Fruit fly (Drosophila melanogaster) whole organism, pupa: ENCODE results near the gene CG12012.

ENCODE experiments used
- CG10348 ChIP-seq: fragments of 200-800 bp; sonication (Bioruptor generic); IDR thresholded peaks from 2 replicates; pipeline ENCODE4 v1.3.6; 2022; ENCODE audit warnings: missing biosample characterization, missing genetic modification characterization
- CG12605 ChIP-seq: fragments of 200-800 bp; sonication (Bioruptor generic); IDR thresholded peaks from 2 replicates; pipeline ENCODE4 v1.3.6; 2022; ENCODE audit warnings: missing biosample characterization, missing genetic modification characterization
- CG13204 ChIP-seq: fragments of 200-800 bp; sonication (Bioruptor generic); optimal IDR thresholded peaks from 2 replicates; lab custom pipeline; 2018; ENCODE audit warnings: missing biosample characterization, mild to moderate bottlenecking, missing genetic modification characterization, moderate library complexity
- CG14655 ChIP-seq: fragments of 200-800 bp; sonication (Bioruptor generic); optimal IDR thresholded peaks from 3 replicates; lab custom pipeline; 2017; ENCODE audit warnings: mild to moderate bottlenecking, missing biosample characterization, missing genetic modification reagents, missing genetic modification characterization
- CG15710 ChIP-seq: fragments of 200-800 bp; sonication (Bioruptor generic); optimal IDR thresholded peaks from 2 replicates; lab custom pipeline; 2018; ENCODE audit warnings: missing biosample characterization, mild to moderate bottlenecking, missing genetic modification characterization, moderate library complexity
- CG17806 ChIP-seq: fragments of 200-800 bp; sonication (Bioruptor generic); optimal IDR thresholded peaks from 2 replicates; lab custom pipeline; 2018; ENCODE audit warnings: missing biosample characterization, mild to moderate bottlenecking, missing genetic modification characterization, moderate library complexity
- CG32121 ChIP-seq: fragments of 200-800 bp; sonication (Bioruptor generic); IDR thresholded peaks from 2 replicates; pipeline ENCODE4 v1.3.6; 2022; ENCODE audit warnings: missing biosample characterization, missing genetic modification characterization
- CG34367 ChIP-seq: fragments of 200-800 bp; sonication (Bioruptor generic); optimal IDR thresholded peaks from 2 replicates; lab custom pipeline; 2018; ENCODE audit warnings: missing biosample characterization, mild to moderate bottlenecking, missing genetic modification characterization
- CG4496 ChIP-seq: fragments of 200-800 bp; sonication (Bioruptor generic); IDR thresholded peaks from 3 replicates; pipeline ENCODE4 v1.3.6; 2022; ENCODE audit warnings: missing biosample characterization, missing genetic modification characterization
- CG8159 ChIP-seq: fragments of 200-800 bp; sonication (Bioruptor generic); optimal IDR thresholded peaks from 3 replicates; lab custom pipeline; 2018; ENCODE audit warnings: missing biosample characterization, mild to moderate bottlenecking, missing genetic modification characterization, moderate library complexity
- CG8301 ChIP-seq: fragments of 200-800 bp; sonication (Bioruptor generic); optimal IDR thresholded peaks from 2 replicates; lab custom pipeline; 2018; ENCODE audit warnings: missing biosample characterization, mild to moderate bottlenecking, missing genetic modification characterization
- CG9948 ChIP-seq: fragments of 200-800 bp; sonication (Bioruptor generic); optimal IDR thresholded peaks from 2 replicates; lab custom pipeline; 2018; ENCODE audit warnings: missing biosample characterization, mild to moderate bottlenecking, missing genetic modification characterization, moderate library complexity
- D1 ChIP-seq: fragments of 200-800 bp; sonication (Bioruptor generic); optimal IDR thresholded peaks from 2 replicates; lab custom pipeline; 2018; ENCODE audit warnings: missing biosample characterization, mild to moderate bottlenecking, missing genetic modification characterization, moderate library complexity
- EcR ChIP-seq: fragments of 200-800 bp; sonication (Bioruptor generic); optimal IDR thresholded peaks from 3 replicates; lab custom pipeline; 2019; ENCODE audit warnings: missing biosample characterization, missing genetic modification characterization, mild to moderate bottlenecking, moderate library complexity, missing genetic modification reagents
- Ets98B ChIP-seq: fragments of 200-800 bp; sonication (Bioruptor generic); IDR thresholded peaks from 2 replicates; pipeline ENCODE4 v1.3.6; 2022; ENCODE audit warnings: missing biosample characterization, missing genetic modification characterization
- Pif1A ChIP-seq: fragments of 200-800 bp; sonication (Bioruptor generic); optimal IDR thresholded peaks from 3 replicates; lab custom pipeline; 2016; ENCODE audit warnings: missing biosample characterization, missing genetic modification characterization
- Pif1B ChIP-seq: fragments of 200-800 bp; sonication (Bioruptor generic); optimal IDR thresholded peaks from 3 replicates; lab custom pipeline; 2016; ENCODE audit warnings: missing biosample characterization, missing genetic modification characterization
- Snoo ChIP-seq: fragments of 200-800 bp; sonication (Bioruptor generic); optimal IDR thresholded peaks from 3 replicates; lab custom pipeline; 2017; ENCODE audit warnings: missing biosample characterization, mild to moderate bottlenecking, missing genetic modification characterization, inconsistent platforms
- fd96Ca ChIP-seq: fragments of 200-800 bp; sonication (Bioruptor generic); IDR thresholded peaks from 3 replicates; pipeline ENCODE4 v1.3.6; 2022; ENCODE audit warnings: missing biosample characterization, missing genetic modification characterization
- gl ChIP-seq: fragments of 200-800 bp; sonication (Bioruptor generic); optimal IDR thresholded peaks from 2 replicates; lab custom pipeline; 2018; ENCODE audit warnings: missing biosample characterization, mild to moderate bottlenecking, missing genetic modification characterization
- rn ChIP-seq: fragments of 200-800 bp; sonication (Bioruptor generic); IDR thresholded peaks from 2 replicates; pipeline ENCODE4 v1.3.6; 2022; ENCODE audit warnings: missing biosample characterization, missing genetic modification characterization

The CG12012 gene

DNA sequence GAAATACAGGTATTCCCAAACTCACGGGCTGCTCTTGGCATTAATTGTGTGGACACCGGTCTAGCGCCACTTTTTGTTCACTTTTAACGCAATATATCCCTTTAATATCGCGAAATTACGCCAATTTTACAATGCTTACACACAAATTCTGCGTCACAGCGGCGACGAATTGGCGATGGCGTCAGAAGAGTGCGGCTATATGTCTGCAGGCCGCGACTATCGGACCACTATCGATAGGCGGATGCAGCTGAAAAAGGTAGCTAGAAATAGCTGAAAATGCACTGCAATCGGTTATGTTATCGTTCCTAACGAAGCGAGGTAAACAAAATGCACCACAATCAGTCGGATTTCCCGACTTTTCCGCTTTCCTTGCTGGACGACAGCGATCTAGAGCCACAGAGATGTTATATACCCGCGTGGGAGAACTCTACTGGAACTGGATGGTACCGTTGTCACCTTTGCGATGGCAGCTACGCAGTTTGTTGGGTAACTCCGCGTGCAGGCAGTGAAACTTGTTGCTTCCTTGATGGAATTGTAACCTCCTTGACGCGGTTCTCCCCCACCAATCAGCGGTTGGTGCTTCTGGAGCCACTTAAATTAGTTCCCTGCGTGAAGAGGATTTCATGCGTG is 2.4 kb upstream of the CG12012 start, which contains the start of the genes Ythdc1 and CG12010:
Gene Ythdc1, minus strand, starts transcription at position 177 of the 630 bp plus-strand sequence.
Gene CG12010, plus strand, starts transcription at position 289 of the 630 bp plus-strand sequence.
- TF ChIP-seq CG12605 (GFP tag; lab: Robert Waterston, UW) (peak; percentile 15; the same call in 1 of the 2 replicates), Snoo (no peak)

DNA sequence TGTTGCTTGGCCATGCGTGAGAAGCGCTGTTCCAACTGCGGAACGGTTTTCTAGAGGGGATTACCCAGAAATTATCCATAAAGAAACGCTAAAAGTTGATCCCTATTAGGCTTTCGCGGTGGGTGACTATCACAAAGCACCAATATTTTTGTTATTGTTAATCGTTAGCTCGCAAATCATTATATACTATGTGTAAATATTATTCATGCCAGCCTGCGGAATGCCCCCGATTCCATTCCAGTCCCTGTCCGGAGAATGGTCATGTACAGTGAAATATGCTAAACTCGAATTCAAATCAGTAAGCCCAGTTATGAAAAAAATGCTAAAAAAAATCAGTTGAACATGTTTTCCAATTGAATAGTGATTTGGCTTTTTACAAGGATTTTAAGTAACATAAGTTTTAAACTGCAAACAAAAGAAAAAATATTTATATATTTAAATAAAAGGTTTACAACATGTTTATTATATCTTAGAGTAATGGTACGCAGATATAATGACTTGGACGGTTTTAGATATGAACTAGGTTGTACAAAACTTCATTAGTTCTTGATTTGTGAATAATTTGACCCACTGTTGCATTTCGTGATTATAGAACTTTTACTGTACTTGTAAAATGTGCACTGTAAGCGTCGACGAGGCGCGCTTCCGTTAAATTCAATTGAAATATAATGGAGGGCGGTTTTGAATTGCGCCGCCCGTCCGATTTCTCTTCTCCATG is 849 bp downstream of the CG12012 start:
- TF ChIP-seq fd96Ca (no peak), CG4496 (GFP tag; lab: Robert Waterston, UW) (no peak), CG32121 (GFP tag; lab: Robert Waterston, UW) (no peak), CG8301 (tag; lab: Kevin White, UChicago) (no peak), CG17806 (tag; lab: Kevin White, UChicago) (no peak), rn (no peak), CG34367 (tag; lab: Kevin White, UChicago) (no peak), Ets98B (no peak), CG12605 (GFP tag; lab: Robert Waterston, UW) (no peak), CG13204 (no peak), CG15710 (tag; lab: Kevin White, UChicago) (no peak), CG10348 (no peak), CG14655 (GFP tag; lab: Kevin White, UChicago) (no peak), D1 (tag; lab: Kevin White, UChicago) (no peak), gl (tag; lab: Kevin White, UChicago) (no peak), CG8159 (tag; lab: Kevin White, UChicago) (no peak), Snoo (no peak), Pif1A (GFP tag; lab: Kevin White, UChicago) (no peak), CG9948 (tag; lab: Kevin White, UChicago) (no peak), EcR (GFP tag; lab: Kevin White, UChicago) (no peak)

DNA sequence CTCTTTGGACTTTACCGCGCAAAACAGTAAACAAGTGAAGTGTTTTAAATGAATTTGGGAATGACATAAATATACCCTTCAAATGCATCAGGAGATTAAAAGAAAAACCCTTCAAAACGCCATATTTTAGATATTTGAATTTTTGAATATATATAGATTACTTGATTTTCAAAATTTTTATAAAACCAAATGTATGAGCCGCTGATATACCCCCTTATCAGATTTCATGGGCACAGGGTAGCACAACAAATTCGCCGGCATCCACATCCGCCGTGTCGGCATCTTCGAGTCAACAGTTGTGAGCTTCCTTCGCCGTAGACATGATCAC is 1.4 kb downstream of the CG12012 start, which contains the start of gene Ids:
Gene Ids, plus strand, starts transcription at position 304 of the 328 bp plus-strand sequence.
- TF ChIP-seq D1 (tag; lab: Kevin White, UChicago) (no peak), CG13204 (no peak), EcR (GFP tag; lab: Kevin White, UChicago) (no peak), CG34367 (tag; lab: Kevin White, UChicago) (peak; percentile 58), Snoo (peak; percentile 76), CG4496 (GFP tag; lab: Robert Waterston, UW) (peak; percentile 82), CG14655 (GFP tag; lab: Kevin White, UChicago) (no peak), gl (tag; lab: Kevin White, UChicago) (peak; percentile 37), CG10348 (no peak), rn (peak; percentile 48; the same call in 1 of the 2 replicates), Pif1A (GFP tag; lab: Kevin White, UChicago) (no peak), CG12605 (GFP tag; lab: Robert Waterston, UW) (peak; percentile 75), CG32121 (GFP tag; lab: Robert Waterston, UW) (peak; percentile 72; the same call in 1 of the 2 replicates), fd96Ca (no peak), CG8301 (tag; lab: Kevin White, UChicago) (no peak), CG8159 (tag; lab: Kevin White, UChicago) (peak; percentile 75), Ets98B (peak; percentile 84), CG17806 (tag; lab: Kevin White, UChicago) (peak; percentile 62), CG9948 (tag; lab: Kevin White, UChicago) (peak; percentile 54), CG15710 (tag; lab: Kevin White, UChicago) (peak; percentile 70), Pif1B (GFP tag; lab: Kevin White, UChicago) (no peak)

DNA sequence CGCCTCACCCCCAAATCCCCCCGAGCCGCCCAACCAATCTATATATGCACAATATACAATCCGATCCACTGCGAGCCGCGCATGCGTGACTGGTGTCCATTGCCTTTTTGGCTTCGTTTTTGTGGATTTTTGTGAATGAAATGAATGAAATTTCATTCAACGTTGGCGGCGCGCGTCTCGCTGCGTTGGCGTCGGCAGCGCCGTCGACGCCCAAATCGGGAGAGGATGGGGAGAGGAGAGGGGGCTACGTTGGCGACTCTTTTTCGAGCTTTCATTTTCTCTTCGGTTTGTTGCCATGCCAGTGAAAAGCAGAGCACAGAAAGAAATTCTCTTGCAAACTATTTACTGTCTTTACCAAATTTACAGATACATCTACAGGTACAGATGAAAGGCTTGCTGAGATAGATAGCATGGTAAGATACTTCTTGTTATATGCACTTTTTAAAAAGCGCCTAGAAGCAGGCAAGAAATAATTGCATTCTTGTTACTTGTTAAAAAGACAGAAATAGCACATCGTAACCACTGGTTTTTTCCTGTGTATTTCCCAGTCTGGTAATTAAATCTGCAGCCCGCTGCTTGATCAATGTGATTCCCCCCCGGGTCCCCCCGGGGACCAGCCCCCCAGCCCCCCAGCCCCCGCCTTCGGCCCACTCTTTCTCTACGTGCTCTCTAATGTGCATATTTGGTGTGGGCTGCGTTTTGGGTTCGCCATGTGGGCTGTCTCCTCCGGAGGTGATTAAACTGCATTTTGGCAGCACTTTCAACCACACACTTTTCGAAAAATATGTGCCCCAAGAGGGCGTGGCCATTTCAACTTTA is 3.9 kb downstream of the CG12012 start:
- TF ChIP-seq Pif1B (GFP tag; lab: Kevin White, UChicago): peak; percentile 40
- peak; percentile 64; the same call in 2 of the 3 replicates for TF ChIP-seq CG4496 (GFP tag; lab: Robert Waterston, UW)
- TF ChIP-seq CG32121 (GFP tag; lab: Robert Waterston, UW): peak; percentile 68; the same call in 1 of the 2 replicates
- TF ChIP-seq CG14655 (GFP tag; lab: Kevin White, UChicago): no peak
- peak; percentile 72 for TF ChIP-seq fd96Ca
- TF ChIP-seq CG10348: peak; percentile 34; the same call in 1 of the 2 replicates
- TF ChIP-seq EcR (GFP tag; lab: Kevin White, UChicago): peak; percentile 44
- TF ChIP-seq Pif1A (GFP tag; lab: Kevin White, UChicago): peak; percentile 50
- TF ChIP-seq CG34367 (tag; lab: Kevin White, UChicago): no peak
- TF ChIP-seq CG17806 (tag; lab: Kevin White, UChicago): no peak
- TF ChIP-seq Ets98B: peak; percentile 75
- peak; percentile 62 for TF ChIP-seq CG8301 (tag; lab: Kevin White, UChicago)
